Worm (Caenorhabditis elegans) whole organism, mixed stage, embryonic: ENCODE data around the gene C34F11.5.

ENCODE experiments used
- bed-3 ChIP-seq: fragments of 200-800 bp; sonication (Bioruptor generic); optimal IDR thresholded peaks from 3 replicates; lab custom pipeline; 2018; ENCODE audit warnings: mild to moderate bottlenecking, missing genetic modification characterization, moderate library complexity, missing compliant biosample characterization
- blmp-1 ChIP-seq: fragments of 150-350 bp; optimal IDR thresholded peaks from 2 replicates; lab custom pipeline; 2014; ENCODE audit warnings: missing biosample characterization, missing genetic modification characterization
- ceh-39 ChIP-seq: fragments of 150-350 bp; optimal IDR thresholded peaks from 2 replicates; lab custom pipeline; 2014; ENCODE audit warnings: missing biosample characterization, missing genetic modification characterization
- ceh-43 ChIP-seq: fragments of 200-800 bp; sonication (Bioruptor generic); optimal IDR thresholded peaks from 2 replicates; lab custom pipeline; 2018; ENCODE audit warnings: mild to moderate bottlenecking, missing genetic modification characterization, moderate library complexity, missing compliant biosample characterization
- ceh-83 ChIP-seq: fragments of 200-800 bp; sonication (Bioruptor generic); optimal IDR thresholded peaks from 2 replicates; lab custom pipeline; 2018; ENCODE audit warnings: mild to moderate bottlenecking, missing genetic modification characterization, missing compliant biosample characterization
- ces-1 ChIP-seq: fragments of 150-350 bp; optimal IDR thresholded peaks from 2 replicates; lab custom pipeline; 2014; ENCODE audit warnings: missing biosample characterization, missing genetic modification reagents, missing genetic modification characterization
- cnd-1 ChIP-seq: fragments of 200-800 bp; sonication (Bioruptor generic); optimal IDR thresholded peaks from 2 replicates; lab custom pipeline; 2018; ENCODE audit warnings: mild to moderate bottlenecking, missing genetic modification characterization, missing compliant biosample characterization
- drap-1 ChIP-seq: fragments of 200-800 bp; sonication (Bioruptor generic); optimal IDR thresholded peaks from 3 replicates; lab custom pipeline; 2018; ENCODE audit warnings: mild to moderate bottlenecking, missing genetic modification characterization, missing compliant biosample characterization
- elt-1 ChIP-seq: sonication (generic microtip); optimal IDR thresholded peaks from 2 replicates; lab custom pipeline; 2017; ENCODE audit warnings: missing genetic modification characterization, mild to moderate bottlenecking, missing compliant biosample characterization, antibody characterized with exemption, moderate library complexity, borderline replicate concordance; ENCODE audit not compliant: insufficient read depth
- elt-3 ChIP-seq: fragments of 150-350 bp; optimal IDR thresholded peaks from 2 replicates; lab custom pipeline; 2014; ENCODE audit warnings: missing biosample characterization, missing genetic modification characterization
- flh-1 ChIP-seq: fragments of 200-800 bp; sonication (Bioruptor generic); optimal IDR thresholded peaks from 2 replicates; lab custom pipeline; 2018; ENCODE audit warnings: mild to moderate bottlenecking, missing genetic modification characterization, moderate library complexity, missing compliant biosample characterization
- ham-2 ChIP-seq: fragments of 200-800 bp; sonication (Bioruptor generic); optimal IDR thresholded peaks from 2 replicates; lab custom pipeline; 2018; ENCODE audit warnings: mild to moderate bottlenecking, missing genetic modification characterization, missing compliant biosample characterization
- hlh-1 ChIP-seq: fragments of 150-350 bp; optimal IDR thresholded peaks from 2 replicates; lab custom pipeline; 2014; ENCODE audit warnings: missing biosample characterization, missing genetic modification reagents, missing genetic modification characterization
- lin-13 ChIP-seq: fragments of 150-350 bp; optimal IDR thresholded peaks from 2 replicates; lab custom pipeline; 2014; ENCODE audit warnings: missing biosample characterization, missing genetic modification characterization
- lin-32 ChIP-seq: fragments of 200-800 bp; sonication (Bioruptor generic); optimal IDR thresholded peaks from 2 replicates; lab custom pipeline; 2018; ENCODE audit warnings: mild to moderate bottlenecking, missing genetic modification characterization, missing compliant biosample characterization
- lsy-2 ChIP-seq: fragments of 150-350 bp; optimal IDR thresholded peaks from 2 replicates; lab custom pipeline; 2014; ENCODE audit warnings: missing biosample characterization, missing genetic modification characterization
- mab-5 ChIP-seq: fragments of 150-350 bp; optimal IDR thresholded peaks from 2 replicates; lab custom pipeline; 2014; ENCODE audit warnings: missing biosample characterization, missing genetic modification characterization
- mep-1 ChIP-seq: fragments of 150-350 bp; optimal IDR thresholded peaks from 2 replicates; lab custom pipeline; 2017; ENCODE audit warnings: missing biosample characterization, missing genetic modification reagents, missing genetic modification characterization, inconsistent platforms
- mls-2 ChIP-seq: sonication (generic microtip); optimal IDR thresholded peaks from 2 replicates; lab custom pipeline; 2016; ENCODE audit warnings: mild to moderate bottlenecking, missing genetic modification characterization, moderate library complexity, missing compliant biosample characterization
- nhr-12 ChIP-seq: fragments of 150-350 bp; optimal IDR thresholded peaks from 2 replicates; lab custom pipeline; 2014; ENCODE audit warnings: missing biosample characterization, missing genetic modification characterization
- nhr-2 ChIP-seq: fragments of 150-350 bp; optimal IDR thresholded peaks from 2 replicates; lab custom pipeline; 2014; ENCODE audit warnings: missing biosample characterization, missing genetic modification characterization
- nhr-237 ChIP-seq: fragments of 150-350 bp; optimal IDR thresholded peaks from 2 replicates; lab custom pipeline; 2014; ENCODE audit warnings: missing biosample characterization, missing genetic modification characterization
- nhr-76 ChIP-seq: sonication (generic microtip); optimal IDR thresholded peaks from 2 replicates; lab custom pipeline; 2017; ENCODE audit warnings: missing biosample characterization, missing genetic modification characterization
- pha-4 ChIP-seq: fragments of 150-350 bp; optimal IDR thresholded peaks from 2 replicates; lab custom pipeline; 2018; ENCODE audit warnings: missing biosample characterization, missing genetic modification reagents, missing genetic modification characterization
- sem-2 ChIP-seq: fragments of 200-800 bp; sonication (Bioruptor generic); optimal IDR thresholded peaks from 2 replicates; lab custom pipeline; 2018; ENCODE audit warnings: mild to moderate bottlenecking, missing genetic modification characterization, missing compliant biosample characterization
- snpc-4 ChIP-seq: fragments of 150-350 bp; optimal IDR thresholded peaks from 2 replicates; lab custom pipeline; 2014; ENCODE audit warnings: missing biosample characterization, missing genetic modification characterization
- sptf-1 ChIP-seq: sonication (generic microtip); optimal IDR thresholded peaks from 2 replicates; lab custom pipeline; 2017; ENCODE audit warnings: mild to moderate bottlenecking, missing genetic modification characterization, moderate library complexity, missing compliant biosample characterization
- unc-120 ChIP-seq: sonication (generic microtip); optimal IDR thresholded peaks from 2 replicates; lab custom pipeline; 2017; ENCODE audit warnings: missing genetic modification characterization, missing compliant biosample characterization; ENCODE audit not compliant: poor library complexity, severe bottlenecking
- unc-39 ChIP-seq: fragments of 150-350 bp; optimal IDR thresholded peaks from 2 replicates; lab custom pipeline; 2014; ENCODE audit warnings: missing biosample characterization, missing genetic modification characterization
- unc-62 ChIP-seq: fragments of 150-350 bp; optimal IDR thresholded peaks from 2 replicates; lab custom pipeline; 2014; ENCODE audit warnings: missing biosample characterization, missing genetic modification reagents, missing genetic modification characterization
- zip-8 ChIP-seq: fragments of 150-350 bp; optimal IDR thresholded peaks from 2 replicates; lab custom pipeline; 2014; ENCODE audit warnings: missing biosample characterization, missing genetic modification characterization
- ztf-11 ChIP-seq: fragments of 150-350 bp; optimal IDR thresholded peaks from 2 replicates; lab custom pipeline; 2014; ENCODE audit warnings: missing biosample characterization, missing genetic modification characterization

Gene C34F11.5

ce11 chrII:5177902-5178301 is 17.7 kb upstream of the C34F11.5 start, which contains the start of gene C27D6.12:
Gene C27D6.12 (minus strand): TSS chrII:5178002.
- TF ChIP-seq ces-1 (GFP tag; lab: Kevin White, UChicago) (no peak), lsy-2 (tag; lab: Kevin White, UChicago) (no peak), mab-5 (tag; lab: Kevin White, UChicago) (no peak), drap-1 (GFP tag; lab: Kevin White, UChicago) (no peak), pha-4 (tag; lab: Kevin White, UChicago) (no peak), lin-13 (tag; lab: Kevin White, UChicago) (no peak), blmp-1 (tag; lab: Kevin White, UChicago) (no peak)

ce11 chrII:5178609-5179008 is 17.0 kb upstream of the C34F11.5 start:
- no peak for TF ChIP-seq drap-1 (GFP tag; lab: Kevin White, UChicago)
- TF ChIP-seq ceh-43 (GFP tag; lab: Kevin White, UChicago), result no peak
- TF ChIP-seq blmp-1 (tag; lab: Kevin White, UChicago), result no peak

- no peak for TF ChIP-seq flh-1
These were observed 15.3 kb upstream of the C34F11.5 start for ce11 chrII:5180272-5180671.

- TF ChIP-seq hlh-1, result peak; percentile 40
- no peak for TF ChIP-seq ceh-83 (GFP tag; lab: Kevin White, UChicago)
- TF ChIP-seq elt-3 (tag; lab: Kevin White, UChicago), result peak; percentile 58
- TF ChIP-seq ham-2 (GFP tag; lab: Kevin White, UChicago), result peak; percentile 35
- TF ChIP-seq elt-1, result peak; percentile 76
- TF ChIP-seq cnd-1 (tag; lab: Kevin White, UChicago), result peak; percentile 64
- peak; percentile 34 for TF ChIP-seq ztf-11 (tag; lab: Kevin White, UChicago)
- TF ChIP-seq lsy-2 (tag; lab: Kevin White, UChicago), result peak; percentile 17
- TF ChIP-seq nhr-12, result no peak
- TF ChIP-seq ceh-39 (tag; lab: Kevin White, UChicago), result no peak
- peak; percentile 71 for TF ChIP-seq ces-1 (GFP tag; lab: Kevin White, UChicago)
- TF ChIP-seq lin-13 (tag; lab: Kevin White, UChicago), result no peak
- peak; percentile 48 for TF ChIP-seq sptf-1 (tag; lab: Kevin White, UChicago)
- no peak for TF ChIP-seq bed-3
- peak; percentile 75 for TF ChIP-seq unc-62 (GFP tag; lab: Kevin White, UChicago)
- TF ChIP-seq mls-2, result peak; percentile 57
- TF ChIP-seq sem-2 (GFP tag; lab: Kevin White, UChicago), result no peak
- peak; percentile 71 for TF ChIP-seq drap-1 (GFP tag; lab: Kevin White, UChicago)
- peak; percentile 75 for TF ChIP-seq nhr-2 (tag; lab: Kevin White, UChicago)
- TF ChIP-seq lin-32 (GFP tag; lab: Kevin White, UChicago), result no peak
- TF ChIP-seq unc-120 (tag; lab: Kevin White, UChicago), result peak; percentile 80
- TF ChIP-seq mep-1 (tag; lab: Kevin White, UChicago), result peak; percentile 55
- no peak for TF ChIP-seq nhr-76 (tag; lab: Kevin White, UChicago)
- TF ChIP-seq unc-39 (tag; lab: Kevin White, UChicago), result no peak
- TF ChIP-seq, all 35 proteins: peak for 15
These were observed 14.1 kb upstream of the C34F11.5 start for ce11 chrII:5181497-5181896.

ce11 chrII:5182451-5182850 is 13.2 kb upstream of the C34F11.5 start:
- no peak for TF ChIP-seq cnd-1 (tag; lab: Kevin White, UChicago)
- TF ChIP-seq unc-62 (GFP tag; lab: Kevin White, UChicago), result peak; percentile 52
- TF ChIP-seq hlh-1, result peak; percentile 90

- TF ChIP-seq nhr-2 (tag; lab: Kevin White, UChicago) (no peak), drap-1 (GFP tag; lab: Kevin White, UChicago) (no peak), mep-1 (tag; lab: Kevin White, UChicago) (no peak), bed-3 (no peak), snpc-4 (tag; lab: Kevin White, UChicago) (no peak), unc-62 (GFP tag; lab: Kevin White, UChicago) (no peak), zip-8 (tag; lab: Kevin White, UChicago) (no peak), ceh-83 (GFP tag; lab: Kevin White, UChicago) (no peak), nhr-237 (tag; lab: Kevin White, UChicago) (no peak), nhr-12 (no peak), blmp-1 (tag; lab: Kevin White, UChicago) (no peak), mls-2 (no peak)
These were observed 12.4 kb upstream of the C34F11.5 start for ce11 chrII:5183207-5183606.
